Worm (Caenorhabditis elegans) whole organism, mixed stage, embryonic: ENCODE data around the gene nhr-142.

Source experiments
- elt-1 ChIP-seq: sonication (generic microtip); optimal IDR thresholded peaks from 2 replicates; lab custom pipeline; 2017; ENCODE audit warnings: missing genetic modification characterization, mild to moderate bottlenecking, missing compliant biosample characterization, antibody characterized with exemption, moderate library complexity, borderline replicate concordance; ENCODE audit not compliant: insufficient read depth
- nhr-237 ChIP-seq: fragments of 150-350 bp; optimal IDR thresholded peaks from 2 replicates; lab custom pipeline; 2014; ENCODE audit warnings: missing biosample characterization, missing genetic modification characterization
- tbx-8 ChIP-seq: fragments of 200-800 bp; sonication (Bioruptor generic); optimal IDR thresholded peaks from 2 replicates; lab custom pipeline; 2018; ENCODE audit warnings: mild to moderate bottlenecking, missing genetic modification characterization, moderate library complexity, missing compliant biosample characterization
- unc-62 ChIP-seq: fragments of 150-350 bp; optimal IDR thresholded peaks from 2 replicates; lab custom pipeline; 2014; ENCODE audit warnings: missing biosample characterization, missing genetic modification reagents, missing genetic modification characterization

ce11 chrV:5816470-5817061 is 26.2 kb upstream of the nhr-142 start:
- TF ChIP-seq tbx-8: no peak
- TF ChIP-seq nhr-237 (tag; lab: Kevin White, UChicago): no peak
- no peak for TF ChIP-seq elt-1 (tag; lab: Kevin White, UChicago)
- no peak for TF ChIP-seq unc-62 (GFP tag; lab: Kevin White, UChicago)
